Worm (Caenorhabditis elegans): ENCODE data around the gene irld-26.

DNA sequence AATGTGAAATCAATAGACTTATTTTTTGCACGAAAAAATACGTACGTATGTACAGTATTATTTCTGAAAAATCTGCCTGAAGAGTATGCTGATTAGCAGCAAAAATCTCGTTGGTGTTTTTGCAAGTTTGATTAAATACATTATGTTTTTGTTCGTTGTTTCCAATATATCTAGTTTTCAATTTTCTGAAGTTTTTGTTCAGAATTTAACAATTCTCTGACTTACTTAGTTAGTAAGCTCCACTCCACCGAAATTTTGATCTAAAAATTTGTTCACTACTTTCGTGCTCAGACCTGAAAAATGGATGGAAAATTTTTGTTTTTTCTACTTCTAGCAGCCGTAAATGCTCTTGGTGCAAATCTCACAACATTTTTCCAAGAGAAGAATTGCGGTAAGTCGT, at the start of gene irld-26:
- no peak for TF ChIP-seq dve-1 (tag; optimal IDR thresholded peaks at IDR 0.05)
- TF ChIP-seq pqm-1 (tag; optimal IDR thresholded peaks at IDR 0.05), result no peak
- TF ChIP-seq ceh-19 (GFP tag; optimal IDR thresholded peaks at IDR 0.05), result no peak
- TF ChIP-seq nhr-11 (tag; optimal IDR thresholded peaks at IDR 0.05), result no peak
- TF ChIP-seq ceh-14 (tag; optimal IDR thresholded peaks at IDR 0.05), result no peak
